Worm (Caenorhabditis elegans) whole organism, L4 larva: ENCODE data around the gene R160.13.

ENCODE experiments used
- lin-15B ChIP-seq: fragments of 150-350 bp; sonication (generic microtip); optimal IDR thresholded peaks from 3 replicates; lab custom pipeline; 2014; ENCODE audit warnings: missing biosample characterization, missing genetic modification characterization
- nhr-11 ChIP-seq: fragments of 150-350 bp; optimal IDR thresholded peaks from 2 replicates; lab custom pipeline; 2014; ENCODE audit warnings: missing biosample characterization, missing genetic modification characterization
- nhr-6 ChIP-seq: fragments of 150-350 bp; optimal IDR thresholded peaks from 2 replicates; lab custom pipeline; 2014; ENCODE audit warnings: missing biosample characterization, missing genetic modification characterization
- sdz-12 ChIP-seq: fragments of 200-800 bp; sonication (Bioruptor generic); optimal IDR thresholded peaks from 2 replicates; lab custom pipeline; 2018; ENCODE audit warnings: mild to moderate bottlenecking, missing genetic modification characterization, missing compliant biosample characterization
- snpc-4 ChIP-seq: fragments of 150-350 bp; optimal IDR thresholded peaks from 2 replicates; lab custom pipeline; 2014; ENCODE audit warnings: missing biosample characterization, missing genetic modification characterization
- unc-62 ChIP-seq, 3 experiments: fragments of 150-350 bp in 1 of 3; sonication (generic microtip); optimal IDR thresholded peaks in 2 of 3; peaks in 1 of 3; 1 replicate in 1 of 3; 2 replicates in 2 of 3; lab custom pipeline; 2014 to 2017; ENCODE audit warnings: missing biosample characterization in 3 of 3, missing genetic modification characterization in 3 of 3, missing genetic modification reagents in 3 of 3, missing genotype in 1 of 3
- zag-1 ChIP-seq: fragments of 150-350 bp; optimal IDR thresholded peaks from 2 replicates; lab custom pipeline; 2014; ENCODE audit warnings: missing biosample characterization, missing genetic modification characterization

ce11 chrX:4397460-4397859 lies 26.1 kb upstream of the R160.13 start:
- TF ChIP-seq nhr-11 (no peak), lin-15B (tag; lab: Kevin White, UChicago) (no peak), sdz-12 (GFP tag; lab: Kevin White, UChicago) (no peak), snpc-4 (no peak), nhr-6 (tag; lab: Kevin White, UChicago) (no peak), unc-62 (GFP tag; optimal IDR thresholded peaks at IDR 0.05 in 1 of 2; lab: Kevin White, UChicago) (no peak), unc-62 (tag; optimal IDR thresholded peaks at IDR 0.05; lab: Kevin White, UChicago) (no peak), zag-1 (tag; lab: Kevin White, UChicago) (no peak)
